Fruit fly (Drosophila melanogaster): Measurements from ENCODE around the gene CG31245.

- TF ChIP-seq CTCF (optimal IDR thresholded peaks at IDR 0.05): no peak
- no peak for TF ChIP-seq CG8478 (optimal IDR thresholded peaks at IDR 0.05)
Observed at dm6 chr3R:19340312-19341079, 36.5 kb downstream of the CG31245 start.

All from S2 (cell line).